Worm (Caenorhabditis elegans): ENCODE data around the gene F59D12.2.

The F59D12.2 gene

ce11 chrX:15647276-15647675, 28.2 kb downstream of the F59D12.2 start, which contains the start of gene F59D12.5:
TSS of gene F59D12.5 (minus strand) at chrX:15647369.
- TF ChIP-seq nhr-20 (tag; optimal IDR thresholded peaks at IDR 0.05): peak; percentile 11
- TF ChIP-seq ama-1 (optimal IDR thresholded peaks at IDR 0.05): no peak
- peak; percentile 44 for TF ChIP-seq lin-14 (GFP tag; optimal IDR thresholded peaks at IDR 0.05)
- peak; percentile 29 for TF ChIP-seq nhr-71 (tag; optimal IDR thresholded peaks at IDR 0.05)
- TF ChIP-seq lsy-2 (tag; optimal IDR thresholded peaks at IDR 0.05): peak in 1 of 2 experiments; percentile 15
- peak; percentile 14 for TF ChIP-seq swsn-7 (tag; optimal IDR thresholded peaks at IDR 0.05)
- TF ChIP-seq snu-23 (GFP tag; optimal IDR thresholded peaks at IDR 0.05): peak; percentile 37
- no peak for TF ChIP-seq Y116A8C.19 (tag; optimal IDR thresholded peaks at IDR 0.05; ENCODE audit: borderline replicate concordance)
- peak in 1 of 3 experiments; percentile 17 for TF ChIP-seq ceh-82 (tag; optimal IDR thresholded peaks at IDR 0.05)
- TF ChIP-seq nhr-90 (tag; optimal IDR thresholded peaks at IDR 0.05; ENCODE audit: poor library complexity): no peak
- peak; percentile 16 for TF ChIP-seq nhr-47 (tag; optimal IDR thresholded peaks at IDR 0.05)

ce11 chrX:15642638-15643037, 32.9 kb downstream of the F59D12.2 start, which contains the start of gene H08J19.1:
TSS of gene H08J19.1 (plus strand) at chrX:15642938.
- no peak for TF ChIP-seq C16A3.4 (tag; optimal IDR thresholded peaks at IDR 0.05)
- no peak for TF ChIP-seq nhr-85 (tag)
- TF ChIP-seq fkh-10 (GFP tag; optimal IDR thresholded peaks at IDR 0.05): no peak
- no peak for TF ChIP-seq xbp-1 (tag; optimal IDR thresholded peaks at IDR 0.05)
- TF ChIP-seq isw-1 (GFP tag; IDR thresholded peaks at IDR 0.05): no peak

ce11 chrX:15641380-15641779, 34.1 kb downstream of the F59D12.2 start:
- no peak for TF ChIP-seq swsn-7 (tag; optimal IDR thresholded peaks at IDR 0.05)
- TF ChIP-seq pag-3 (tag; optimal IDR thresholded peaks at IDR 0.05; ENCODE audit: borderline replicate concordance, insufficient read depth): no peak
- TF ChIP-seq mdl-1 (tag; optimal IDR thresholded peaks at IDR 0.05): no peak
- no peak for TF ChIP-seq tbx-2 (tag; optimal IDR thresholded peaks at IDR 0.05)
- TF ChIP-seq grh-1 (GFP tag; IDR thresholded peaks at IDR 0.05): no peak
- TF ChIP-seq ces-1 (GFP tag; optimal IDR thresholded peaks at IDR 0.05): no peak
- TF ChIP-seq F16B12.6 (tag; optimal IDR thresholded peaks at IDR 0.05): no peak
- no peak for TF ChIP-seq egl-27 (tag; optimal IDR thresholded peaks at IDR 0.05)
- no peak for TF ChIP-seq Y116A8C.19 (tag; optimal IDR thresholded peaks at IDR 0.05; ENCODE audit: borderline replicate concordance)
- no peak for TF ChIP-seq blmp-1 (tag; optimal IDR thresholded peaks at IDR 0.05)
- no peak for TF ChIP-seq nhr-237 (tag; optimal IDR thresholded peaks at IDR 0.05)

- TF ChIP-seq lin-15B (tag; optimal IDR thresholded peaks at IDR 0.05): no peak
- TF ChIP-seq fkh-8 (tag; optimal IDR thresholded peaks at IDR 0.05): no peak
- TF ChIP-seq nhr-85 (tag): no peak
- no peak for TF ChIP-seq unc-30 (tag; optimal IDR thresholded peaks at IDR 0.05)
- no peak for TF ChIP-seq C34B4.2 (tag; optimal IDR thresholded peaks at IDR 0.05)
- no peak for TF ChIP-seq sptf-1 (tag; optimal IDR thresholded peaks at IDR 0.05)
- TF ChIP-seq egl-27 (tag; optimal IDR thresholded peaks at IDR 0.05): no peak
- no peak for TF ChIP-seq nhr-90 (tag; optimal IDR thresholded peaks at IDR 0.05; ENCODE audit: poor library complexity)
- TF ChIP-seq alr-1 (tag; optimal IDR thresholded peaks at IDR 0.05; ENCODE audit: borderline replicate concordance): no peak
- TF ChIP-seq ceh-8 (GFP tag; optimal IDR thresholded peaks at IDR 0.05): no peak
- TF ChIP-seq pag-3 (tag; optimal IDR thresholded peaks at IDR 0.05; ENCODE audit: borderline replicate concordance, insufficient read depth): no peak
- no peak for TF ChIP-seq ets-5 (GFP tag; IDR thresholded peaks at IDR 0.05)
- no peak for TF ChIP-seq skn-1 (tag; optimal IDR thresholded peaks at IDR 0.05)
- TF ChIP-seq efl-1 (optimal IDR thresholded peaks at IDR 0.05): no peak
- TF ChIP-seq efl-1 (GFP tag; optimal IDR thresholded peaks at IDR 0.05 in 1 of 2): no peak
- no peak for TF ChIP-seq nhr-237 (tag; optimal IDR thresholded peaks at IDR 0.05)
- no peak for TF ChIP-seq snpc-4 (tag; optimal IDR thresholded peaks at IDR 0.05)
- TF ChIP-seq nhr-76 (tag; optimal IDR thresholded peaks at IDR 0.05): no peak
- TF ChIP-seq mab-9 (GFP tag; IDR thresholded peaks at IDR 0.05): no peak
- no peak for TF ChIP-seq ces-1 (GFP tag; optimal IDR thresholded peaks at IDR 0.05)
Observed at ce11 chrX:15640603-15641002, 34.9 kb downstream of the F59D12.2 start, which contains the start of gene K09E9.7. TSS of gene K09E9.7 (plus strand) at chrX:15640903.

All from whole organism, L1 larva.